Worm (Caenorhabditis elegans) whole organism, young adult: ENCODE measurements around the gene mksr-2.

Experiments
- B0019.2 ChIP-seq: fragments of 200-800 bp; sonication (Bioruptor generic); conservative IDR thresholded peaks from 2 replicates; pipeline ENCODE4 v1.3.6; 2022; ENCODE audit warnings: missing genetic modification reagents, missing genetic modification characterization, missing compliant biosample characterization
- B0035.1 ChIP-seq: sonication (generic microtip); optimal IDR thresholded peaks from 2 replicates; lab custom pipeline; 2016; ENCODE audit warnings: missing genetic modification characterization, mild to moderate bottlenecking, missing compliant biosample characterization, missing genotype, missing genetic modification reagents
- C06A6.2 ChIP-seq: fragments of 200-800 bp; sonication (Bioruptor generic); conservative IDR thresholded peaks from 2 replicates; pipeline ENCODE4 v1.3.6; 2022; ENCODE audit warnings: missing genetic modification characterization, missing compliant biosample characterization
- D2030.7 ChIP-seq: fragments of 200-800 bp; sonication (Bioruptor generic); IDR thresholded peaks from 2 replicates; pipeline ENCODE4 v1.3.6; 2022; ENCODE audit warnings: missing genetic modification reagents, missing genetic modification characterization, missing compliant biosample characterization
- F22D6.2 ChIP-seq: sonication (generic microtip); optimal IDR thresholded peaks from 2 replicates; lab custom pipeline; 2016; ENCODE audit warnings: mild to moderate bottlenecking, missing genetic modification characterization, missing compliant biosample characterization
- F23B12.7 ChIP-seq: sonication (generic microtip); optimal IDR thresholded peaks from 2 replicates; lab custom pipeline; 2017; ENCODE audit warnings: missing genetic modification characterization, mild to moderate bottlenecking, missing compliant biosample characterization, antibody characterized with exemption, moderate library complexity; ENCODE audit not compliant: insufficient read depth
- F39B2.1 ChIP-seq: fragments of 200-800 bp; sonication (Bioruptor generic); IDR thresholded peaks from 2 replicates; pipeline ENCODE4 v1.3.6; 2022; ENCODE audit warnings: missing genetic modification reagents, missing genetic modification characterization, missing compliant biosample characterization
- F57C9.4 ChIP-seq: sonication (generic microtip); optimal IDR thresholded peaks from 2 replicates; lab custom pipeline; 2017; ENCODE audit warnings: mild to moderate bottlenecking, missing genetic modification characterization, missing compliant biosample characterization
- K11D2.4 ChIP-seq: fragments of 200-800 bp; sonication (Bioruptor generic); IDR thresholded peaks from 2 replicates; pipeline ENCODE4 v1.3.6; 2022; ENCODE audit warnings: missing genetic modification reagents, missing genetic modification characterization, missing compliant biosample characterization
- T26A5.8 ChIP-seq: sonication (generic microtip); optimal IDR thresholded peaks from 2 replicates; lab custom pipeline; 2016; ENCODE audit warnings: missing genetic modification characterization, missing compliant biosample characterization
- Y53F4B.3 ChIP-seq: fragments of 200-800 bp; sonication (Bioruptor generic); IDR thresholded peaks from 2 replicates; pipeline ENCODE4 v1.3.6; 2022; ENCODE audit warnings: missing genetic modification reagents, missing genetic modification characterization, missing compliant biosample characterization
- Y79H2A.3 ChIP-seq: fragments of 200-800 bp; sonication (Bioruptor generic); conservative IDR thresholded peaks from 2 replicates; pipeline ENCODE4 v1.3.6; 2022; ENCODE audit warnings: missing genetic modification reagents, missing genetic modification characterization, missing compliant biosample characterization
- atf-7 ChIP-seq: sonication (generic microtip); optimal IDR thresholded peaks from 2 replicates; lab custom pipeline; 2017; ENCODE audit warnings: mild to moderate bottlenecking, missing genetic modification characterization, missing compliant biosample characterization
- attf-3 ChIP-seq: fragments of 200-800 bp; sonication (Bioruptor generic); conservative IDR thresholded peaks from 2 replicates; pipeline ENCODE4 v1.3.6; 2022; ENCODE audit warnings: missing genetic modification reagents, missing genetic modification characterization, missing compliant biosample characterization
- dox-1 ChIP-seq: fragments of 200-800 bp; sonication (Bioruptor generic); IDR thresholded peaks from 2 replicates; pipeline ENCODE4 v1.3.6; 2022; ENCODE audit warnings: missing genetic modification reagents, missing genetic modification characterization, missing compliant biosample characterization
- dpff-1 ChIP-seq: sonication (generic microtip); optimal IDR thresholded peaks from 2 replicates; lab custom pipeline; 2017; ENCODE audit warnings: mild to moderate bottlenecking, missing genetic modification characterization, missing compliant biosample characterization
- hrde-1 ChIP-seq: sonication (generic microtip); optimal IDR thresholded peaks from 2 replicates; lab custom pipeline; 2016; ENCODE audit warnings: missing genetic modification characterization, mild to moderate bottlenecking, missing compliant biosample characterization, moderate library complexity, missing genotype, missing genetic modification reagents, borderline replicate concordance
- lin-26 ChIP-seq: fragments of 200-800 bp; sonication (Bioruptor generic); IDR thresholded peaks from 2 replicates; pipeline ENCODE4 v1.3.6; 2022; ENCODE audit warnings: missing genetic modification reagents, missing genetic modification characterization, missing compliant biosample characterization
- lin-35 ChIP-seq, 3 experiments: fragments of 150-350 bp in 2 of 3; sonication (generic microtip) in 1 of 3; optimal IDR thresholded peaks; 2 replicates each; lab custom pipeline; 2014 to 2018; ENCODE audit warnings: missing biosample characterization in 3 of 3, missing genetic modification characterization in 3 of 3, missing genetic modification reagents in 3 of 3
- lin-40 ChIP-seq: sonication (generic microtip); optimal IDR thresholded peaks from 2 replicates; lab custom pipeline; 2016; ENCODE audit warnings: missing genetic modification characterization, mild to moderate bottlenecking, missing compliant biosample characterization, missing genotype, missing genetic modification reagents
- lin-54 ChIP-seq: fragments of 200-800 bp; sonication (Bioruptor generic); optimal IDR thresholded peaks from 2 replicates; lab custom pipeline; 2018; ENCODE audit warnings: mild to moderate bottlenecking, missing genetic modification characterization, missing compliant biosample characterization
- lir-1 ChIP-seq: fragments of 200-800 bp; sonication (Bioruptor generic); conservative IDR thresholded peaks from 2 replicates; pipeline ENCODE4 v1.3.6; 2022; ENCODE audit warnings: missing genetic modification reagents, missing genetic modification characterization, missing compliant biosample characterization
- lsl-1 ChIP-seq: fragments of 200-800 bp; sonication (Bioruptor generic); optimal IDR thresholded peaks from 2 replicates; lab custom pipeline; 2018; ENCODE audit warnings: mild to moderate bottlenecking, missing genetic modification characterization, moderate library complexity, missing compliant biosample characterization
- lsy-27 ChIP-seq: sonication (generic microtip); optimal IDR thresholded peaks from 2 replicates; lab custom pipeline; 2017; ENCODE audit warnings: missing genetic modification characterization, mild to moderate bottlenecking, missing compliant biosample characterization, antibody characterized with exemption, missing genotype, borderline replicate concordance; ENCODE audit not compliant: insufficient read depth
- mcd-1 ChIP-seq: fragments of 200-800 bp; sonication (Bioruptor generic); IDR thresholded peaks from 2 replicates; pipeline ENCODE4 v1.3.6; 2022; ENCODE audit warnings: missing genetic modification reagents, missing genetic modification characterization, missing compliant biosample characterization
- mel-28 ChIP-seq: sonication (generic microtip); optimal IDR thresholded peaks from 2 replicates; lab custom pipeline; 2016; ENCODE audit warnings: borderline replicate concordance, mild to moderate bottlenecking, missing genetic modification characterization, missing compliant biosample characterization
- pbrm-1 ChIP-seq: fragments of 200-800 bp; sonication (Bioruptor generic); IDR thresholded peaks from 2 replicates; pipeline ENCODE4 v1.3.6; 2022; ENCODE audit warnings: missing genetic modification reagents, missing genetic modification characterization, missing compliant biosample characterization
- repo-1 ChIP-seq: sonication (generic microtip); optimal IDR thresholded peaks from 2 replicates; lab custom pipeline; 2017; ENCODE audit warnings: mild to moderate bottlenecking, missing genetic modification characterization, missing compliant biosample characterization
- sptf-2 ChIP-seq: fragments of 200-800 bp; sonication (Bioruptor generic); optimal IDR thresholded peaks from 2 replicates; lab custom pipeline; 2018; ENCODE audit warnings: mild to moderate bottlenecking, missing genetic modification characterization, missing compliant biosample characterization
- unc-130 ChIP-seq: sonication (generic microtip); optimal IDR thresholded peaks from 2 replicates; lab custom pipeline; 2016; ENCODE audit warnings: missing genetic modification reagents, missing genetic modification characterization, missing compliant biosample characterization
- unc-62 ChIP-seq: fragments of 150-350 bp; optimal IDR thresholded peaks from 2 replicates; lab custom pipeline; 2014; ENCODE audit warnings: missing biosample characterization, missing genetic modification reagents, missing genetic modification characterization
- ztf-18 ChIP-seq: sonication (generic microtip); optimal IDR thresholded peaks from 2 replicates; lab custom pipeline; 2016; ENCODE audit warnings: missing genotype, mild to moderate bottlenecking, missing genetic modification characterization, missing compliant biosample characterization
- ztf-25 ChIP-seq: fragments of 200-800 bp; sonication (Bioruptor generic); IDR thresholded peaks from 2 replicates; pipeline ENCODE4 v1.3.6; 2022; ENCODE audit warnings: missing genetic modification reagents, missing genetic modification characterization, missing compliant biosample characterization
- ztf-26 ChIP-seq: sonication (generic microtip); optimal IDR thresholded peaks from 2 replicates; lab custom pipeline; 2017; ENCODE audit warnings: missing genetic modification characterization, missing compliant biosample characterization

Gene mksr-2

DNA sequence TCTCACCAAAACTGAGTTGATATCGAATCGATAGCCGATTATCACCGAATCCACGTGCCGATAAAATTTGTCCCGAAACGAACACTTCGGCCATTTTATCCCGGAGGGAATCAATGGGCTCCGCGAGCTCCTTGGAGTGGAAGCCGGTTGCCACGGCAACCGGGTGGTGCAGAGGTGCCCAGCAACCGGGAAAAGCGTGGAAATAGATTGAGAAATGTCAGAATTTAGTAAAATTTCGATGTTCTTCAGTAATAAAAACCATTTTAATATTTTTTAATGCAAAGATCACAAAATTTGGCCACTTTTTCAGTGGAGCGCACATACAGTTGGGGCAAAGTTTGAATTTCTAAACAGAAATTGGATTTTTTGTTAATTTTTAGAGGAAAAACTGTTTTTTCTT is at the start of gene mksr-2:
TSS of gene mksr-2 (minus strand) at position 101 of the 400 bp plus-strand sequence.
- TF ChIP-seq F57C9.4 (no peak), unc-130 (GFP tag; lab: Kevin White, UChicago) (no peak), D2030.7 (GFP tag; lab: Robert Waterston, UW) (no peak)
- TF ChIP-seq, all 124 proteins: peak for 0

- no peak for TF ChIP-seq dpff-1 (tag; lab: Kevin White, UChicago)
- no peak for TF ChIP-seq attf-3 (GFP tag; lab: Robert Waterston, UW)
- peak; percentile 92 for TF ChIP-seq ztf-18 (tag; lab: Kevin White, UChicago)
- peak in 1 of 3 experiments; percentile 50 for TF ChIP-seq lin-35 (GFP tag; optimal IDR thresholded peaks at IDR 0.05; lab: Kevin White, UChicago)
- TF ChIP-seq F23B12.7 (tag; lab: Kevin White, UChicago), result peak; percentile 9
- peak; percentile 16 for TF ChIP-seq repo-1 (tag; lab: Kevin White, UChicago)
- no peak for TF ChIP-seq dox-1 (GFP tag; lab: Robert Waterston, UW)
- no peak for TF ChIP-seq lsy-27 (tag; lab: Kevin White, UChicago)
- TF ChIP-seq ztf-26 (tag; lab: Kevin White, UChicago), result no peak
- TF ChIP-seq lin-54 (GFP tag; lab: Kevin White, UChicago), result peak; percentile 52
- peak; percentile 71 for TF ChIP-seq mcd-1 (GFP tag; lab: Robert Waterston, UW)
- no peak for TF ChIP-seq B0035.1 (tag; lab: Kevin White, UChicago)
- TF ChIP-seq lin-40 (tag; lab: Kevin White, UChicago), result peak; percentile 56
- no peak for TF ChIP-seq Y79H2A.3 (GFP tag; lab: Robert Waterston, UW)
- peak; percentile 20 for TF ChIP-seq lsl-1
- TF ChIP-seq mel-28, result no peak
- TF ChIP-seq T26A5.8 (tag; lab: Kevin White, UChicago), result no peak
- 0 out of 2 replicates have a peak, but pooled peaks have one; percentile 13 for TF ChIP-seq pbrm-1 (GFP tag; lab: Robert Waterston, UW)
- TF ChIP-seq lin-26 (GFP tag; lab: Robert Waterston, UW), result no peak
- no peak for TF ChIP-seq B0019.2 (GFP tag; lab: Robert Waterston, UW)
- TF ChIP-seq Y53F4B.3 (GFP tag; lab: Robert Waterston, UW), result no peak
- no peak for TF ChIP-seq ztf-25 (GFP tag; lab: Robert Waterston, UW)
- no peak for TF ChIP-seq C06A6.2 (GFP tag; lab: Robert Waterston, UW)
- TF ChIP-seq atf-7, result no peak
- no peak for TF ChIP-seq K11D2.4 (GFP tag; lab: Robert Waterston, UW)
- TF ChIP-seq sptf-2 (GFP tag; lab: Kevin White, UChicago), result no peak
- TF ChIP-seq lir-1, result no peak
Observed at ce11 chrIV:2348862-2349321, 42.5 kb upstream of the mksr-2 start, which contains the start of the genes ppgn-1 and tftc-1. TSS of gene ppgn-1 (minus strand) at chrIV:2348912. TSS of gene tftc-1 (plus strand) at chrIV:2349271.

- no peak for TF ChIP-seq F22D6.2 (tag; lab: Kevin White, UChicago)
- no peak for TF ChIP-seq F39B2.1 (GFP tag; lab: Robert Waterston, UW)
- no peak for TF ChIP-seq ztf-26 (tag; lab: Kevin White, UChicago)
- TF ChIP-seq unc-62 (GFP tag; lab: Kevin White, UChicago), result no peak
- TF ChIP-seq lsl-1, result no peak
- no peak for TF ChIP-seq hrde-1 (tag; lab: Kevin White, UChicago)
Observed at ce11 chrIV:2334012-2334411, 27.7 kb upstream of the mksr-2 start.
